Worm (Caenorhabditis elegans) whole organism, late embryonic: Measurements from ENCODE around the gene ceh-49.

Experiments used
- ahr-1 ChIP-seq: sonication (generic microtip); optimal IDR thresholded peaks from 2 replicates; lab custom pipeline; 2016; ENCODE audit warnings: missing genetic modification characterization, missing compliant biosample characterization
- ama-1 ChIP-seq: fragments of 150-350 bp; optimal IDR thresholded peaks from 2 replicates; lab custom pipeline; 2014
- ets-4 ChIP-seq: sonication (generic microtip); optimal IDR thresholded peaks from 2 replicates; lab custom pipeline; 2016; ENCODE audit warnings: missing genetic modification characterization, missing compliant biosample characterization
- lin-11 ChIP-seq: fragments of 200-800 bp; sonication (Bioruptor generic); optimal IDR thresholded peaks from 2 replicates; lab custom pipeline; 2018; ENCODE audit warnings: mild to moderate bottlenecking, missing genetic modification characterization, missing compliant biosample characterization
- nfya-1 ChIP-seq: sonication (generic microtip); optimal IDR thresholded peaks from 2 replicates; lab custom pipeline; 2017; ENCODE audit warnings: missing genetic modification characterization, mild to moderate bottlenecking, missing compliant biosample characterization, antibody characterized with exemption, moderate library complexity
- pag-3 ChIP-seq: sonication (generic microtip); optimal IDR thresholded peaks from 2 replicates; lab custom pipeline; 2016; ENCODE audit warnings: missing compliant biosample characterization, missing genetic modification characterization, borderline replicate concordance
- pha-4 ChIP-seq: fragments of 150-350 bp; optimal IDR thresholded peaks from 2 replicates; lab custom pipeline; 2018; ENCODE audit warnings: missing biosample characterization, missing genetic modification reagents, missing genetic modification characterization
- pqm-1 ChIP-seq: sonication (generic microtip); optimal IDR thresholded peaks from 2 replicates; lab custom pipeline; 2016; ENCODE audit warnings: missing genetic modification characterization, missing compliant biosample characterization
- pros-1 ChIP-seq: fragments of 150-350 bp; optimal IDR thresholded peaks from 2 replicates; lab custom pipeline; 2014; ENCODE audit warnings: missing biosample characterization, missing genetic modification reagents, missing genetic modification characterization

DNA sequence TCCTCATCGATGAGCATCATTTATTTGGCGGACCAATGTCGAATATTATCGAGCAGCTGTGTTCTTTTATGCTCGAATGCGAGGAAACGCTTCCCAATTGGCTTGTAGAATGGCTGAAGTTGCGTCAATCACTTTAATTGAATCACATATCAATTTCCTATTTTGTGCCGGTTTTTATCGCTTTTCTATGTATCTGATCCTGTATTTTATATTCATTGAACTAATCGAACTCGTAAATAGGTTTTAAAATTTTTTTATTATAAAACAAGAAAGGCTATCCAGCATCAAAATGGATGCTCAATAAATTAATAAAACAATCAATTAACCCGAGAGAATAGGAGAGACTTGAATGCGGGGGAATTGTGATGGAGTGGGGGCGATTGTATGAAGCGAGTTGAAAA lies 21.3 kb downstream of the ceh-49 start:
- TF ChIP-seq ets-4: no peak
- no peak for TF ChIP-seq nfya-1
- TF ChIP-seq lin-11: no peak
- TF ChIP-seq pha-4 (tag; lab: Kevin White, UChicago): no peak
- peak; percentile 93 for TF ChIP-seq ama-1 (lab: Kevin White, UChicago)
- TF ChIP-seq pqm-1 (tag; lab: Kevin White, UChicago): no peak
- TF ChIP-seq ahr-1: no peak
- no peak for TF ChIP-seq pag-3 (tag; lab: Kevin White, UChicago)
- no peak for TF ChIP-seq pros-1
